Fruit fly (Drosophila melanogaster) whole organism, adult: ENCODE data around the gene Art8.

ENCODE experiments used
- CG11617 ChIP-seq: fragments of 200-800 bp; sonication (Bioruptor generic); optimal IDR thresholded peaks from 2 replicates; lab custom pipeline; 2017; ENCODE audit warnings: mild to moderate bottlenecking, missing biosample characterization, missing genetic modification reagents, missing genetic modification characterization
- CG12768 ChIP-seq: fragments of 200-800 bp; sonication (Bioruptor generic); optimal IDR thresholded peaks from 2 replicates; lab custom pipeline; 2017; ENCODE audit warnings: missing biosample characterization, missing genetic modification characterization, mild to moderate bottlenecking, moderate library complexity, missing genetic modification reagents
- CG33017 ChIP-seq: fragments of 200-800 bp; sonication (Bioruptor generic); optimal IDR thresholded peaks from 2 replicates; lab custom pipeline; 2018; ENCODE audit warnings: missing biosample characterization, mild to moderate bottlenecking, missing genetic modification characterization, moderate library complexity
- CG5204 ChIP-seq: fragments of 200-800 bp; sonication (Bioruptor generic); optimal IDR thresholded peaks from 2 replicates; lab custom pipeline; 2016; ENCODE audit warnings: missing biosample characterization, missing genetic modification characterization
- CG7045 ChIP-seq: fragments of 200-800 bp; sonication (Bioruptor generic); optimal IDR thresholded peaks from 2 replicates; lab custom pipeline; 2017; ENCODE audit warnings: missing biosample characterization, mild to moderate bottlenecking, missing genetic modification characterization
- Crg-1 ChIP-seq: fragments of 200-800 bp; sonication (Bioruptor generic); optimal IDR thresholded peaks from 2 replicates; lab custom pipeline; 2016; ENCODE audit warnings: missing biosample characterization, missing genetic modification characterization
- Hr96 ChIP-seq: fragments of 200-800 bp; sonication (Bioruptor generic); optimal IDR thresholded peaks from 2 replicates; lab custom pipeline; 2016; ENCODE audit warnings: missing biosample characterization, missing genetic modification characterization
- bab1 ChIP-seq: fragments of 200-800 bp; sonication (Bioruptor generic); optimal IDR thresholded peaks from 3 replicates; lab custom pipeline; 2019; ENCODE audit warnings: missing biosample characterization, mild to moderate bottlenecking, missing genetic modification characterization, moderate library complexity
- cnc ChIP-seq, 2 experiments: fragments of >200 bp; optimal IDR thresholded peaks; 2 replicates each; lab custom pipeline; 2017
- kay ChIP-seq: fragments of 200-800 bp; sonication (Bioruptor generic); peaks from one replicate; lab custom pipeline; 2016; ENCODE audit warnings: missing biosample characterization, missing genetic modification characterization, borderline replicate concordance
- pad ChIP-seq: fragments of 200-800 bp; sonication (Bioruptor generic); optimal IDR thresholded peaks from 3 replicates; lab custom pipeline; 2017; ENCODE audit warnings: missing biosample characterization, missing genetic modification characterization, mild to moderate bottlenecking, moderate library complexity, missing genetic modification reagents
- tj ChIP-seq: fragments of 200-800 bp; sonication (Bioruptor generic); optimal IDR thresholded peaks from 3 replicates; lab custom pipeline; 2017; ENCODE audit warnings: missing biosample characterization, mild to moderate bottlenecking, missing genetic modification characterization, moderate library complexity
- toe ChIP-seq: fragments of 200-800 bp; sonication (Bioruptor generic); optimal IDR thresholded peaks from 2 replicates; lab custom pipeline; 2016; ENCODE audit warnings: missing biosample characterization, missing genetic modification characterization

DNA sequence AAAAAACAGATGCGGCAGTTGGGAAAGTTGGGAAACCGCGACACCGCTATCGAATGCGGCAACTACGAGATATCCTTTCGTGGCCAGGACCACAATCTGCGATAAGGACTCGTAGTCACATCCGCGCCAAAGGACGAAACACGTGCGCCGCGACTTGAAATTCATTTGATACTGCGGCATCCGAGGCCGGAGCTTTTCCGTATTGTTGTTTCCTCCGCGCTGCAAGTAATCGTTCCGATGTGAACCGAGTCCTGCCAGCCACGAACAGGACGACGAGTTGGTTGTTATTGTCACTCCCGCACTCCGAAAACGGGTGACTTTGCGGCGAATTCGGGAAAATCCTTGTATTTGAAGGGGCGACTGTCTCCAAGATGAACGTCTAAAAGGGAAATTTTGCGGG, 46.9 kb downstream of the Art8 start, which contains the start of gene dpr2:
- TF ChIP-seq kay (GFP tag; lab: Kevin White, UChicago): no peak
- TF ChIP-seq pad (GFP tag; lab: Kevin White, UChicago): no peak
- no peak for TF ChIP-seq CG7045
- no peak for TF ChIP-seq Crg-1 (GFP tag; lab: Kevin White, UChicago)
- TF ChIP-seq CG5204 (GFP tag; lab: Kevin White, UChicago): no peak
- no peak for TF ChIP-seq cnc (optimal IDR thresholded peaks at IDR 0.05; lab: Kevin White, UChicago)
- no peak for TF ChIP-seq CG12768 (GFP tag; lab: Kevin White, UChicago)
- no peak for TF ChIP-seq bab1 (GFP tag; lab: Kevin White, UChicago)
- TF ChIP-seq toe (GFP tag; lab: Kevin White, UChicago): no peak
- TF ChIP-seq Hr96 (GFP tag; lab: Kevin White, UChicago): no peak
- no peak for TF ChIP-seq tj (GFP tag; lab: Kevin White, UChicago)
- TF ChIP-seq CG11617 (GFP tag; lab: Kevin White, UChicago): no peak
- no peak for TF ChIP-seq CG33017 (tag; lab: Kevin White, UChicago)
